Worm (Caenorhabditis elegans) whole organism, L2 larva: ENCODE data around the gene F48G7.5.

Experiments used
- ama-1 ChIP-seq: fragments of 150-350 bp; optimal IDR thresholded peaks from 2 replicates; lab custom pipeline; 2018; ENCODE audit warnings: inconsistent platforms
- elt-1 ChIP-seq: fragments of 150-350 bp; optimal IDR thresholded peaks from 2 replicates; lab custom pipeline; 2014; ENCODE audit warnings: missing biosample characterization, missing genetic modification characterization
- fos-1 ChIP-seq: fragments of 150-350 bp; optimal IDR thresholded peaks from 2 replicates; lab custom pipeline; 2014; ENCODE audit warnings: missing biosample characterization, missing genetic modification characterization
- lin-11 ChIP-seq: fragments of 150-350 bp; sonication (generic microtip); optimal IDR thresholded peaks from 2 replicates; lab custom pipeline; 2014; ENCODE audit warnings: missing biosample characterization, missing genetic modification characterization, inconsistent platforms, mixed read lengths
- nhr-11 ChIP-seq: fragments of 150-350 bp; optimal IDR thresholded peaks from 2 replicates; lab custom pipeline; 2014; ENCODE audit warnings: missing biosample characterization, missing genetic modification characterization
- nhr-237 ChIP-seq: fragments of 150-350 bp; optimal IDR thresholded peaks from 2 replicates; lab custom pipeline; 2014; ENCODE audit warnings: missing biosample characterization, missing genetic modification characterization
- sem-4 ChIP-seq: fragments of 150-350 bp; optimal IDR thresholded peaks from 2 replicates; lab custom pipeline; 2014; ENCODE audit warnings: missing biosample characterization, missing genetic modification reagents, missing genetic modification characterization
- unc-62 ChIP-seq: fragments of 150-350 bp; optimal IDR thresholded peaks from 2 replicates; lab custom pipeline; 2014; ENCODE audit warnings: missing biosample characterization, missing genetic modification reagents, missing genetic modification characterization

DNA sequence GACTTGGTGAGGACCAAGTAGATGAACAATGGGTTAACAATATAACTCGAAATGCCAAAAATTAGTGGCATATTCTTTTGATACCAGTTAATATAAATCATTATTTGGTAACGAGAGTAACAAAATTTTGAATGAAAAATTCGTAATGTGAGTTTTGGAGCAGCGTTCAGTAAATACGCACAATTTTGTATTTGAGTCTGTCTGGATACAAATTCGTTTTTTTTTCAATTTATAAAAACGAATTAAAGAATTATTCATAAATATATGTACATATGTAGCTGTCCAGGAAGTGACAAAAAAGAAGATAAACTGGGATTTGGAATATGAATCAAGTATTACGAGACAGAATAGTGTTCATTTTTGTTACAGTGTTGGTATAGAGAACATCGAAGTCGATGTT is 30.2 kb upstream of the F48G7.5 start, which contains the start of gene srj-5:
- TF ChIP-seq unc-62 (no peak), nhr-11 (tag; lab: Kevin White, UChicago) (no peak), sem-4 (no peak), ama-1 (lab: Kevin White, UChicago) (no peak), nhr-237 (no peak), lin-11 (tag; lab: Kevin White, UChicago) (no peak), fos-1 (tag; lab: Kevin White, UChicago) (no peak), elt-1 (tag; lab: Kevin White, UChicago) (no peak)
